Fruit fly (Drosophila melanogaster): ENCODE measurements around the gene CG42367.

DNA sequence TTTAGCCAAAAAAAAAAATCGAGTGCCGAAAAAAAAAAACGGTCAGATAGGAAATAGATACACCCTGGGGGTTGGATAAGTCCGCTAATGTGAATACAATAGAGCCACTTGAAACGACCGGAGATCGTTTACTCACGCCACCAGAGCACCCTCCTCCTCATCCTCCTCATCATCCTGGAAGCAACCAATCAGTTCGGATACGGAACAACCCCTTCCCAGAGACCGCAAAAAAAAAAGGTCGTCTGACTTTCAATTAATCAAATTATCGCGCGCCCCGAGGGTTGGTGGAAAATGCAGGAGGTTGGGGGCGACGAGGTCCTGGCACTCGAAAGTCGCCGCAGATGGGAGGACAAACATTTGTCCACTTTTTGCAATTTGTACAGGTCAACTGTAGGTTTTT lies 42.2 kb downstream of the CG42367 start:
- TF ChIP-seq CG5204 (GFP tag; optimal IDR thresholded peaks at IDR 0.05) (no peak), kay (GFP tag; ENCODE audit: borderline replicate concordance) (no peak)

All from whole organism, adult.